Worm (Caenorhabditis elegans) whole organism, L2 larva: ENCODE data around the gene W08G11.3.

ENCODE experiments used
- lsy-2 ChIP-seq, 2 experiments: fragments of 150-350 bp in 1 of 2; sonication (generic microtip) in 1 of 2; optimal IDR thresholded peaks; 2 replicates each; lab custom pipeline; 2014 to 2017; ENCODE audit warnings: missing biosample characterization in 2 of 2, missing genetic modification characterization in 2 of 2
- nhr-77 ChIP-seq: fragments of 150-350 bp; optimal IDR thresholded peaks from 2 replicates; lab custom pipeline; 2014; ENCODE audit warnings: missing biosample characterization, missing genetic modification characterization
- sem-4 ChIP-seq: fragments of 150-350 bp; optimal IDR thresholded peaks from 2 replicates; lab custom pipeline; 2014; ENCODE audit warnings: missing biosample characterization, missing genetic modification reagents, missing genetic modification characterization
- unc-62 ChIP-seq: fragments of 150-350 bp; optimal IDR thresholded peaks from 2 replicates; lab custom pipeline; 2014; ENCODE audit warnings: missing biosample characterization, missing genetic modification reagents, missing genetic modification characterization

ce11 chrV:16354675-16355074 lies 12.8 kb upstream of the W08G11.3 start:
- TF ChIP-seq sem-4 (no peak), unc-62 (GFP tag; lab: Kevin White, UChicago) (no peak), lsy-2 (tag; optimal IDR thresholded peaks at IDR 0.05; lab: Kevin White, UChicago) (no peak), nhr-77 (no peak)
